Worm (Caenorhabditis elegans) whole organism, late embryonic: Measurements from ENCODE around the gene F20D6.1.

Experiments used
- C08G9.2 ChIP-seq: sonication (generic microtip); optimal IDR thresholded peaks from 2 replicates; lab custom pipeline; 2016; ENCODE audit warnings: mild to moderate bottlenecking, missing genetic modification characterization, moderate library complexity, missing compliant biosample characterization
- C38D4.7 ChIP-seq: fragments of 200-800 bp; sonication (Bioruptor generic); optimal IDR thresholded peaks from 2 replicates; lab custom pipeline; 2018; ENCODE audit warnings: mild to moderate bottlenecking, missing genetic modification characterization, moderate library complexity, missing compliant biosample characterization
- K02D7.2 ChIP-seq: sonication (generic microtip); optimal IDR thresholded peaks from 2 replicates; lab custom pipeline; 2017; ENCODE audit warnings: mild to moderate bottlenecking, missing genetic modification characterization, missing compliant biosample characterization
- K09A11.1 ChIP-seq: sonication (generic microtip); optimal IDR thresholded peaks from 2 replicates; lab custom pipeline; 2017; ENCODE audit warnings: antibody characterized with exemption, mild to moderate bottlenecking, missing genetic modification characterization, missing compliant biosample characterization; ENCODE audit not compliant: insufficient read depth
- T23F11.4 ChIP-seq: fragments of 200-800 bp; sonication (Bioruptor generic); optimal IDR thresholded peaks from 2 replicates; lab custom pipeline; 2018; ENCODE audit warnings: mild to moderate bottlenecking, missing genetic modification characterization, missing compliant biosample characterization
- ahr-1 ChIP-seq: sonication (generic microtip); optimal IDR thresholded peaks from 2 replicates; lab custom pipeline; 2016; ENCODE audit warnings: missing genetic modification characterization, missing compliant biosample characterization
- ama-1 ChIP-seq: fragments of 150-350 bp; optimal IDR thresholded peaks from 2 replicates; lab custom pipeline; 2014
- ceh-14 ChIP-seq: sonication (generic microtip); optimal IDR thresholded peaks from 2 replicates; lab custom pipeline; 2016; ENCODE audit warnings: missing genotype, missing genetic modification characterization, missing compliant biosample characterization
- ceh-2 ChIP-seq: sonication (generic microtip); optimal IDR thresholded peaks from 2 replicates; lab custom pipeline; 2016; ENCODE audit warnings: missing genotype, missing genetic modification characterization, missing compliant biosample characterization
- ceh-22 ChIP-seq: sonication (generic microtip); optimal IDR thresholded peaks from 2 replicates; lab custom pipeline; 2017; ENCODE audit warnings: missing biosample characterization, missing genetic modification characterization
- ceh-24 ChIP-seq: sonication (generic microtip); optimal IDR thresholded peaks from 2 replicates; lab custom pipeline; 2016; ENCODE audit warnings: mild to moderate bottlenecking, missing genetic modification characterization, missing compliant biosample characterization
- ceh-34 ChIP-seq: sonication (generic microtip); optimal IDR thresholded peaks from 2 replicates; lab custom pipeline; 2016; ENCODE audit warnings: mild to moderate bottlenecking, missing genetic modification characterization, missing compliant biosample characterization
- che-1 ChIP-seq: sonication (generic microtip); optimal IDR thresholded peaks from 2 replicates; lab custom pipeline; 2016; ENCODE audit warnings: mild to moderate bottlenecking, missing genetic modification characterization, missing compliant biosample characterization
- dve-1 ChIP-seq: sonication (generic microtip); optimal IDR thresholded peaks from 2 replicates; lab custom pipeline; 2017; ENCODE audit warnings: antibody characterized with exemption, mild to moderate bottlenecking, missing genetic modification characterization, missing compliant biosample characterization
- eyg-1 ChIP-seq: sonication (generic microtip); optimal IDR thresholded peaks from 2 replicates; lab custom pipeline; 2016; ENCODE audit warnings: missing genotype, missing genetic modification characterization, missing compliant biosample characterization
- fax-1 ChIP-seq: sonication (generic microtip); optimal IDR thresholded peaks from 2 replicates; lab custom pipeline; 2016; ENCODE audit warnings: missing genotype, missing genetic modification characterization, missing compliant biosample characterization
- fkh-6 ChIP-seq: sonication (generic microtip); optimal IDR thresholded peaks from 2 replicates; lab custom pipeline; 2016; ENCODE audit warnings: missing genetic modification characterization, missing compliant biosample characterization
- hlh-15 ChIP-seq: sonication (generic microtip); optimal IDR thresholded peaks from 2 replicates; lab custom pipeline; 2016; ENCODE audit warnings: missing genetic modification characterization, missing compliant biosample characterization
- hlh-30 ChIP-seq: sonication (generic microtip); optimal IDR thresholded peaks from 2 replicates; lab custom pipeline; 2017; ENCODE audit warnings: antibody characterized with exemption, missing genetic modification characterization, missing compliant biosample characterization; ENCODE audit not compliant: insufficient read depth
- hlh-6 ChIP-seq: sonication (generic microtip); optimal IDR thresholded peaks from 2 replicates; lab custom pipeline; 2016; ENCODE audit warnings: missing genotype, missing genetic modification characterization, missing compliant biosample characterization
- lim-6 ChIP-seq: sonication (generic microtip); optimal IDR thresholded peaks from 2 replicates; lab custom pipeline; 2016; ENCODE audit warnings: missing genetic modification characterization, missing compliant biosample characterization
- madf-2 ChIP-seq: sonication (generic microtip); optimal IDR thresholded peaks from 2 replicates; lab custom pipeline; 2017; ENCODE audit warnings: missing genetic modification characterization, missing compliant biosample characterization
- nfya-1 ChIP-seq: sonication (generic microtip); optimal IDR thresholded peaks from 2 replicates; lab custom pipeline; 2017; ENCODE audit warnings: missing genetic modification characterization, mild to moderate bottlenecking, missing compliant biosample characterization, antibody characterized with exemption, moderate library complexity
- nhr-11 ChIP-seq: fragments of 150-350 bp; optimal IDR thresholded peaks from 2 replicates; lab custom pipeline; 2014; ENCODE audit warnings: missing biosample characterization, missing genetic modification characterization
- npax-4 ChIP-seq: sonication (generic microtip); optimal IDR thresholded peaks from 2 replicates; lab custom pipeline; 2016; ENCODE audit warnings: missing genetic modification characterization, missing compliant biosample characterization
- odd-2 ChIP-seq: sonication (generic microtip); optimal IDR thresholded peaks from 2 replicates; lab custom pipeline; 2017; ENCODE audit warnings: antibody characterized with exemption, mild to moderate bottlenecking, missing genetic modification characterization, missing compliant biosample characterization
- pag-3 ChIP-seq: sonication (generic microtip); optimal IDR thresholded peaks from 2 replicates; lab custom pipeline; 2016; ENCODE audit warnings: missing compliant biosample characterization, missing genetic modification characterization, borderline replicate concordance
- pros-1 ChIP-seq: fragments of 150-350 bp; optimal IDR thresholded peaks from 2 replicates; lab custom pipeline; 2014; ENCODE audit warnings: missing biosample characterization, missing genetic modification reagents, missing genetic modification characterization
- rnt-1 ChIP-seq: sonication (generic microtip); optimal IDR thresholded peaks from 2 replicates; lab custom pipeline; 2016; ENCODE audit warnings: missing genetic modification characterization, missing compliant biosample characterization
- sdc-2 ChIP-seq: sonication (generic microtip); optimal IDR thresholded peaks from 2 replicates; lab custom pipeline; 2016; ENCODE audit warnings: missing genotype, missing genetic modification characterization, missing compliant biosample characterization
- sox-2 ChIP-seq: fragments of 200-800 bp; sonication (Bioruptor generic); IDR thresholded peaks from 2 replicates; pipeline ENCODE4 v1.3.6; 2022; ENCODE audit warnings: missing genetic modification reagents, missing genetic modification characterization, missing compliant biosample characterization
- tbx-2 ChIP-seq: sonication (generic microtip); optimal IDR thresholded peaks from 2 replicates; lab custom pipeline; 2016; ENCODE audit warnings: missing genetic modification characterization, missing compliant biosample characterization
- tbx-7 ChIP-seq: sonication (generic microtip); optimal IDR thresholded peaks from 2 replicates; lab custom pipeline; 2016; ENCODE audit warnings: missing genotype, missing genetic modification characterization, missing compliant biosample characterization
- ttx-3 ChIP-seq: sonication (generic microtip); optimal IDR thresholded peaks from 2 replicates; lab custom pipeline; 2016; ENCODE audit warnings: missing genetic modification reagents, missing genetic modification characterization, missing compliant biosample characterization
- unc-3 ChIP-seq, 2 experiments: fragments of 200-800 bp in 1 of 2; sonication (Bioruptor generic) in 1 of 2; sonication (generic microtip) in 1 of 2; conservative IDR thresholded peaks in 1 of 2; optimal IDR thresholded peaks in 1 of 2; 2 replicates each; pipeline versions ENCODE4 v1.3.6 to Lab custom; 2016 to 2022; ENCODE audit warnings: missing compliant biosample characterization in 2 of 2, missing genetic modification characterization in 2 of 2, missing genetic modification reagents in 1 of 2
- unc-42 ChIP-seq: sonication (generic microtip); optimal IDR thresholded peaks from 2 replicates; lab custom pipeline; 2016; ENCODE audit warnings: missing genotype, missing genetic modification characterization, missing compliant biosample characterization
- ztf-16 ChIP-seq: sonication (generic microtip); optimal IDR thresholded peaks from 2 replicates; lab custom pipeline; 2017; ENCODE audit warnings: missing genetic modification characterization, missing compliant biosample characterization

The F20D6.1 gene

ce11 chrV:8178279-8178678 lies 12.3 kb upstream of the F20D6.1 start:
- TF ChIP-seq unc-3 (GFP tag; conservative IDR thresholded peaks at IDR 0.05; lab: Robert Waterston, UW) (no peak), unc-3 (tag; optimal IDR thresholded peaks at IDR 0.05; lab: Kevin White, UChicago) (no peak), nhr-11 (no peak), che-1 (no peak), tbx-7 (tag; lab: Kevin White, UChicago) (no peak), ahr-1 (tag; lab: Kevin White, UChicago) (no peak), unc-42 (no peak), odd-2 (tag; lab: Kevin White, UChicago) (no peak), ceh-14 (tag; lab: Kevin White, UChicago) (no peak)

ce11 chrV:8178914-8179542 lies 11.5 kb upstream of the F20D6.1 start, which contains the start of gene srp-7:
Gene srp-7 (plus strand): TSS chrV:8179126.
- TF ChIP-seq rnt-1 (tag; lab: Kevin White, UChicago) (no peak), C08G9.2 (tag; lab: Kevin White, UChicago) (no peak), eyg-1 (tag; lab: Kevin White, UChicago) (no peak), hlh-6 (tag; lab: Kevin White, UChicago) (no peak), ceh-22 (no peak), nfya-1 (tag; lab: Kevin White, UChicago) (no peak), sox-2 (GFP tag; lab: Robert Waterston, UW) (no peak), ama-1 (lab: Kevin White, UChicago) (no peak), ceh-34 (tag; lab: Kevin White, UChicago) (no peak), lim-6 (tag; lab: Kevin White, UChicago) (no peak), npax-4 (tag; lab: Kevin White, UChicago) (no peak), ceh-24 (tag; lab: Kevin White, UChicago) (no peak)

- TF ChIP-seq ceh-34 (tag; lab: Kevin White, UChicago) (no peak), C08G9.2 (tag; lab: Kevin White, UChicago) (no peak), lim-6 (tag; lab: Kevin White, UChicago) (no peak), pag-3 (no peak), ahr-1 (tag; lab: Kevin White, UChicago) (no peak), sdc-2 (tag; lab: Kevin White, UChicago) (no peak), hlh-30 (tag; lab: Kevin White, UChicago) (no peak), nfya-1 (tag; lab: Kevin White, UChicago) (no peak)
- TF ChIP-seq, all 69 proteins: peak for 0
These were observed 7.1 kb upstream of the F20D6.1 start, which contains the start of gene srp-8 for ce11 chrV:8183384-8183783. Gene srp-8 (plus strand): TSS chrV:8183684.

- TF ChIP-seq lim-6 (tag; lab: Kevin White, UChicago) (no peak), ttx-3 (no peak), fax-1 (no peak), hlh-6 (tag; lab: Kevin White, UChicago) (no peak), K02D7.2 (no peak), T23F11.4 (no peak), rnt-1 (tag; lab: Kevin White, UChicago) (no peak), dve-1 (tag; lab: Kevin White, UChicago) (no peak), ztf-16 (tag; lab: Kevin White, UChicago) (no peak), madf-2 (no peak), hlh-15 (tag; lab: Kevin White, UChicago) (no peak), K09A11.1 (tag; lab: Kevin White, UChicago) (no peak), pros-1 (tag; lab: Kevin White, UChicago) (no peak)
These were observed 4.8 kb upstream of the F20D6.1 start, which contains the start of gene F20D6.2 for ce11 chrV:8185737-8186136. Gene F20D6.2 (plus strand): TSS chrV:8186037.

ce11 chrV:8188421-8188820 lies 2.1 kb upstream of the F20D6.1 start, which contains the start of gene F20D6.15:
Gene F20D6.15 (minus strand): TSS chrV:8188467.
- no peak for TF ChIP-seq tbx-2 (tag; lab: Kevin White, UChicago)
- no peak for TF ChIP-seq ceh-2 (tag; lab: Kevin White, UChicago)
- no peak for TF ChIP-seq hlh-15 (tag; lab: Kevin White, UChicago)
- TF ChIP-seq pros-1 (tag; lab: Kevin White, UChicago) = no peak
- no peak for TF ChIP-seq C38D4.7
- TF ChIP-seq fkh-6 (tag; lab: Kevin White, UChicago) = no peak
- no peak for TF ChIP-seq rnt-1 (tag; lab: Kevin White, UChicago)
